Worm (Caenorhabditis elegans) whole organism, L4/young adult: Measurements from ENCODE around the gene ZC196.2.

Experiments used
- W03F9.2 ChIP-seq: fragments of 150-350 bp; optimal IDR thresholded peaks from 2 replicates; lab custom pipeline; 2014; ENCODE audit warnings: missing biosample characterization, missing genetic modification characterization
- dao-5 ChIP-seq: sonication (generic microtip); optimal IDR thresholded peaks from 2 replicates; lab custom pipeline; 2016; ENCODE audit warnings: missing genotype, missing genetic modification characterization, moderate library complexity, missing compliant biosample characterization

DNA sequence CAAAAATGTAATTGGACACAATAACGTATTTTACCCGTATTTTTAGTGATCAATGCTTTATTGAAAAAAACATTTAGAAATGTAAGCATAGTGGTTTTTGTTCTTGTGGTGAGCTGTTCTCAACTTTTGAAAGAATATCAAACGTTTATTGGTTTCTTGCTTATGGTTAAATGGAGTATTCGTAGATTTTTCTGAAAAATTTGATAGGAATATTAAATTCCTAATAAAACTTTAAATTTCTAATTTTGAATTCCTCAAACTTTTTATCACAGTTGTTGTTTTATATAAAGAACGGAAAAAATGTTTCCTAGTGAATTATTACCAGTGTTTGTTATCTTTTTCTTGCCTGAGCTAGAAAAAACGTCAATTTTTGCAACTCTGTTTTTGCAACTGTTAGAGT lies 14.2 kb downstream of the ZC196.2 start, which contains the start of gene B0507.5:
- TF ChIP-seq W03F9.2 (tag; lab: Kevin White, UChicago), result no peak
- no peak for TF ChIP-seq dao-5
